Worm (Caenorhabditis elegans) whole organism, L2 larva: ENCODE measurements around the gene Y44A6D.3.

Experiments
- C34F6.9 ChIP-seq: fragments of 150-350 bp; optimal IDR thresholded peaks from 2 replicates; lab custom pipeline; 2014; ENCODE audit warnings: missing biosample characterization, missing genetic modification characterization
- F13H6.1 ChIP-seq: sonication (generic microtip); optimal IDR thresholded peaks from 2 replicates; lab custom pipeline; 2016; ENCODE audit warnings: missing genetic modification characterization, missing compliant biosample characterization
- R02D3.7 ChIP-seq: fragments of 150-350 bp; optimal IDR thresholded peaks from 2 replicates; lab custom pipeline; 2014; ENCODE audit warnings: missing biosample characterization, missing genetic modification characterization
- alr-1 ChIP-seq: fragments of 150-350 bp; optimal IDR thresholded peaks from 2 replicates; lab custom pipeline; 2014; ENCODE audit warnings: missing biosample characterization, missing genetic modification characterization
- aly-2 ChIP-seq: fragments of 150-350 bp; optimal IDR thresholded peaks from 2 replicates; lab custom pipeline; 2014; ENCODE audit warnings: missing biosample characterization, missing genetic modification characterization
- ama-1 ChIP-seq: fragments of 150-350 bp; optimal IDR thresholded peaks from 2 replicates; lab custom pipeline; 2018; ENCODE audit warnings: inconsistent platforms
- blmp-1 ChIP-seq: sonication (generic microtip); optimal IDR thresholded peaks from 2 replicates; lab custom pipeline; 2017; ENCODE audit warnings: missing genetic modification characterization, mild to moderate bottlenecking, missing compliant biosample characterization, antibody characterized with exemption, moderate library complexity; ENCODE audit not compliant: insufficient read depth
- ceh-16 ChIP-seq: fragments of 150-350 bp; optimal IDR thresholded peaks from 2 replicates; lab custom pipeline; 2014; ENCODE audit warnings: missing biosample characterization, missing genetic modification characterization
- ceh-82 ChIP-seq: fragments of 150-350 bp; optimal IDR thresholded peaks from 2 replicates; lab custom pipeline; 2014; ENCODE audit warnings: missing biosample characterization, missing genetic modification characterization
- crh-2 ChIP-seq: sonication (generic microtip); optimal IDR thresholded peaks from 2 replicates; lab custom pipeline; 2017; ENCODE audit warnings: missing biosample characterization, missing genetic modification characterization
- egl-27 ChIP-seq: sonication (generic microtip); optimal IDR thresholded peaks from 3 replicates; lab custom pipeline; 2017; ENCODE audit warnings: missing biosample characterization, missing genetic modification reagents, missing genetic modification characterization
- elt-1 ChIP-seq: fragments of 150-350 bp; optimal IDR thresholded peaks from 2 replicates; lab custom pipeline; 2014; ENCODE audit warnings: missing biosample characterization, missing genetic modification characterization
- elt-3 ChIP-seq: sonication (generic microtip); optimal IDR thresholded peaks from 2 replicates; lab custom pipeline; 2017; ENCODE audit warnings: missing biosample characterization, missing genetic modification characterization
- fos-1 ChIP-seq: fragments of 150-350 bp; optimal IDR thresholded peaks from 2 replicates; lab custom pipeline; 2014; ENCODE audit warnings: missing biosample characterization, missing genetic modification characterization
- gmeb-1 ChIP-seq: fragments of 150-350 bp; optimal IDR thresholded peaks from 2 replicates; lab custom pipeline; 2014; ENCODE audit warnings: missing biosample characterization, missing genetic modification characterization
- lin-11 ChIP-seq: fragments of 150-350 bp; sonication (generic microtip); optimal IDR thresholded peaks from 2 replicates; lab custom pipeline; 2014; ENCODE audit warnings: missing biosample characterization, missing genetic modification characterization, inconsistent platforms, mixed read lengths
- lsy-2 ChIP-seq, 2 experiments: fragments of 150-350 bp in 1 of 2; sonication (generic microtip) in 1 of 2; optimal IDR thresholded peaks; 2 replicates each; lab custom pipeline; 2014 to 2017; ENCODE audit warnings: missing biosample characterization in 2 of 2, missing genetic modification characterization in 2 of 2
- mdl-1 ChIP-seq, 2 experiments: fragments of 150-350 bp in 1 of 2; sonication (generic microtip) in 1 of 2; optimal IDR thresholded peaks; 2 replicates each; lab custom pipeline; 2017; ENCODE audit warnings: missing biosample characterization in 2 of 2, missing genetic modification characterization in 2 of 2
- nhr-12 ChIP-seq: fragments of 150-350 bp; optimal IDR thresholded peaks from 2 replicates; lab custom pipeline; 2014; ENCODE audit warnings: missing biosample characterization, missing genetic modification characterization
- nhr-129 ChIP-seq: fragments of 150-350 bp; optimal IDR thresholded peaks from 2 replicates; lab custom pipeline; 2014; ENCODE audit warnings: missing biosample characterization, missing genetic modification characterization
- nhr-21 ChIP-seq: fragments of 150-350 bp; optimal IDR thresholded peaks from 2 replicates; lab custom pipeline; 2014; ENCODE audit warnings: missing biosample characterization, missing genetic modification characterization
- nhr-25 ChIP-seq: fragments of 150-350 bp; sonication (generic microtip); optimal IDR thresholded peaks from 3 replicates; lab custom pipeline; 2014; ENCODE audit warnings: missing biosample characterization, missing genetic modification characterization
- peb-1 ChIP-seq: fragments of 150-350 bp; optimal IDR thresholded peaks from 2 replicates; lab custom pipeline; 2014; ENCODE audit warnings: missing biosample characterization, missing genetic modification characterization
- sem-4 ChIP-seq: fragments of 150-350 bp; optimal IDR thresholded peaks from 2 replicates; lab custom pipeline; 2014; ENCODE audit warnings: missing biosample characterization, missing genetic modification reagents, missing genetic modification characterization
- sma-9 ChIP-seq, 2 experiments: fragments of 150-350 bp in 1 of 2; sonication (generic microtip) in 1 of 2; optimal IDR thresholded peaks; 2 replicates each; lab custom pipeline; 2014 to 2016; ENCODE audit warnings: missing genetic modification characterization in 2 of 2, mild to moderate bottlenecking in 1 of 2, missing biosample characterization in 1 of 2, missing compliant biosample characterization in 1 of 2, missing genetic modification reagents in 1 of 2, moderate library complexity in 1 of 2
- snpc-4 ChIP-seq: fragments of 150-350 bp; optimal IDR thresholded peaks from 2 replicates; lab custom pipeline; 2014; ENCODE audit warnings: missing biosample characterization, missing genetic modification characterization
- unc-55 ChIP-seq: fragments of 150-350 bp; sonication (generic microtip); optimal IDR thresholded peaks from 3 replicates; lab custom pipeline; 2014; ENCODE audit warnings: missing biosample characterization, missing genetic modification reagents, missing genetic modification characterization
- zag-1 ChIP-seq: fragments of 150-350 bp; optimal IDR thresholded peaks from 2 replicates; lab custom pipeline; 2014; ENCODE audit warnings: missing biosample characterization, missing genetic modification characterization
- ztf-1 ChIP-seq: fragments of 200-800 bp; sonication (Bioruptor generic); conservative IDR thresholded peaks from 2 replicates; pipeline ENCODE4 v1.3.6; 2022; ENCODE audit warnings: missing genetic modification characterization, missing compliant biosample characterization
- ztf-11 ChIP-seq: sonication (generic microtip); optimal IDR thresholded peaks from 2 replicates; lab custom pipeline; 2017; ENCODE audit warnings: missing biosample characterization, missing genetic modification characterization

Y44A6D.3 gene

DNA sequence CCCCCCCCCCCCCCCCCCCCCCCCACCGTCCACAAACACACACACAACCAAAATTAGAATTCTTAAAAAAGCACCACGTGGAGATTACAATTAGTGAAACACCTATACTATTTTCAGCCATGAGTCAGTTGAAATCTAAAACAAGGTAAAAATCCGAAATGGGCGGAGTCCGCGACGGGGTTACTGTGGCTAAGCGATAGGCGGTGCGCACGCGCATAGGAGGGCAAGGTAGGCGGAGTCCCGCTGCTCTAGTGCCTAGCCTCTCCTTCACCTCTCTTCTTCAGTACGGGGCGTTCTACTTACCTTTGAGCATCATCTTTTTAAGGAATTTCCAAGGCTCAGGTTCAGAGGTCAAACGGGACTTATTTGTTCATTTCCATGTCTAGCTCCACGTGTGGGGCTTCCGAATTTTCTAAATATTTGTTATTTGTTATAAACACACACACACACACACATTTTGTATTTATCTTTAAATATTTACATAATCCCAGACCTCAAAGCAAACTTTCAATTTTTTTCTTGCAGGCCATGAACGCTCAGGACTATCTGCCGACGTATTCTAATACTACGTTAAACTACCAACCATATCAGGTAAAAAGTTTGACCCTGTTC is 35.7 kb downstream of the Y44A6D.3 start:
- TF ChIP-seq F13H6.1 (tag; lab: Kevin White, UChicago) (peak; percentile 67), zag-1 (tag; lab: Kevin White, UChicago) (no peak)

DNA sequence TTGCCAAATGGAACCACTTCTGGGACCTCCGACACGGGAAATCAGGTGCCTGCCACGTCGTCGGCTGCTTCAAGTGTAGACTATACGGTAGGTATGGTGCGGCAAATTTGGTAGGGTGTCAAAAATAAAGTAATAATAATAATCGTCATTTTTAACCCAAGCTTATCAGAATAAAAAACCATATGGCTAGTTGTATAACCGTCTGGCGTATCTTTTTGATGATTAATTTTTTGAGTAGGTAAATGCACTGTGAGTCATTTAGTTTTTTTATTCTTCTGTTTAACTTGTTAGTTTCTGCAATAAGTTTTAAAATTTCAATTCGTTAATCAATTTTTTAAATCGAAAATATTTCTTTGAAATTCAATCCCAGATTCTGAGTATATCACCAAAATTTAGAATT is 36.7 kb downstream of the Y44A6D.3 start:
- TF ChIP-seq snpc-4 (tag; lab: Kevin White, UChicago) (no peak), fos-1 (peak; percentile 57), lin-11 (tag; lab: Kevin White, UChicago) (no peak)

DNA sequence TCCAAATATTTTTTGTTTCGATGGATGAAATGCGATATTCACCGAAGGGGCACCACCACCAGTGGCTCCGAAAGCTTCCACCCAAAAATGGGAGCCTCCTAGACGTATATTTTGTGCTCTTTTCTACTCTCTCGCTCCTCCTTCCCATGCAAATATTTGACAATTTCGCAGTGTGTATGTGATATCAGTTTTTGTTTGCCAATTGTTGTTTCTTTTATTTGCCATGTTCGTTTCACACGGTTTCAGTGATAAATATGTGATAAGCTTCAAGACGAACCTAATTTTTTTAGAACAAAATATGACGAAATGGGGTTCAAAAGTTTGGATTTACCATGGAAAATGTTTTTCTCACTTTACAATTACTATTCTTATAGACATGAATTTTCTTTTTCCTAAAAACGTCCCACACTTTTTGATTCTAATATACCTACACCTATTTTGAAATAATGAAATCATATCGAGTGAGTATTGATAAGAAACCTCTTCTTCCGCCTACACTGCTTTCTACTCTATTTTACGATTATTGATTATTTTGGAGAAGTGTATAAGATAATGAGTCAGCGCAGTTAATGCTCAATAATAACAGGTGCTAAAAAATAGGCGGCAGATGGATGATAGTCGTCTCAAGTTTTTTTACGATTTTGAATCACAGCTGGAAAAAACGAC is 38.2 kb downstream of the Y44A6D.3 start:
- TF ChIP-seq F13H6.1 (tag; lab: Kevin White, UChicago): peak; percentile 5
- peak; percentile 62 for TF ChIP-seq fos-1
- TF ChIP-seq C34F6.9 (tag; lab: Kevin White, UChicago): no peak
- TF ChIP-seq, all 48 proteins: peak for 2

DNA sequence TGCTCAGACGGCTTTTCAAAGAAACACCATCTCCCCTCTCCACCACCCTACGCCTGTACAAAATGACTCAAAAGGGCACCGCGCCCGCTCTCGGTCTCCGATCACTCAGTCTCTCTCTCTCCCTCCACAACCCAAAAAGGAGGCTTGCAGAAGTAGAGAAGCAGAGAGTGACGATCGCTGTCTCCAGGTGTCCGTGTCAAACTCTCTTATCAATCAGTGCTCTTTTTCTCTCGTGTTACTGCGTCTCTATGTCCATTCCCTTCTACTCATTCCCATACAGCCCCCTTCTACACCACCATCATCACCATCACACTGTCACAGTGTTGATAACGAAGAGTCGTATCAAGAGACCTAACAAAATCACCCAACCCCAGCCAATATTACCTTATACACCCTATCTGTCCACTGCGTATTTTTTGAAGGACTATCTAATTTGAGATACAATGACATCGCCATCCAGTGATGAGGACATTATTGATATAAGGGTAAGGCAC is 39.6 kb downstream of the Y44A6D.3 start, which contains the start of gene pha-4:
TSS of gene pha-4 (plus strand) at position 444 of the 494 bp plus-strand sequence.
- TF ChIP-seq mdl-1 (tag; optimal IDR thresholded peaks at IDR 0.05; lab: Kevin White, UChicago) (no peak), F13H6.1 (tag; lab: Kevin White, UChicago) (peak; percentile 2), ztf-11 (tag; lab: Kevin White, UChicago) (no peak), elt-3 (no peak), nhr-12 (tag; lab: Kevin White, UChicago) (no peak), blmp-1 (tag; lab: Kevin White, UChicago) (no peak), peb-1 (no peak), nhr-25 (no peak), gmeb-1 (tag; lab: Kevin White, UChicago) (peak; percentile 14), crh-2 (tag; lab: Kevin White, UChicago) (peak; percentile 44), fos-1 (peak; percentile 97), sem-4 (tag; lab: Kevin White, UChicago) (no peak), ztf-1 (GFP tag; lab: Robert Waterston, UW) (no peak), nhr-21 (tag; lab: Kevin White, UChicago) (no peak), sma-9 (GFP tag; optimal IDR thresholded peaks at IDR 0.05; lab: Kevin White, UChicago) (peak; percentile 26), sma-9 (tag; optimal IDR thresholded peaks at IDR 0.05; lab: Kevin White, UChicago) (no peak), egl-27 (no peak), ceh-16 (tag; lab: Kevin White, UChicago) (no peak), nhr-129 (tag; lab: Kevin White, UChicago) (peak; percentile 22), aly-2 (no peak), zag-1 (tag; lab: Kevin White, UChicago) (no peak), lin-11 (tag; lab: Kevin White, UChicago) (no peak)

DNA sequence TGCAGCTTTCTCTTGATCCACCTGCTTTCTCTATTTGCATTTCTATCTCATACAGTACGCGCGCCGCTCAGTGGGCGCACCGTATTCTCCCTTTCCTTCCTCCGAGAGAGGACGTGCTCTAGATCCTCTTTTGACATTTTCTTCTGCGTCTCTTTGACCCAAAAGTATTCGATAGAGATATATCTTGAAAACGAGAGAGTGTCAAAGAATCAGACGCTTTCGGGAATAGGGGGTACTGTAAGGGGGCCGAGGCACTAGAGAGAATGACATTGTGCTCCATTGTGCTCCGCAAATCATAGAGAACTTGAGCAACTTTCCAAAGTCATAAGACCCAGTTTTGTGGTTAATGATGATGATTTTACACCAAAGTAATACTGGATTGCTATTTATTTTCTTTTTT is 43.1 kb downstream of the Y44A6D.3 start:
- TF ChIP-seq lsy-2 (tag; optimal IDR thresholded peaks at IDR 0.05; lab: Kevin White, UChicago): peak in 1 of 2 experiments; percentile 0
- TF ChIP-seq sma-9 (GFP tag; optimal IDR thresholded peaks at IDR 0.05; lab: Kevin White, UChicago): peak; percentile 15
- no peak for TF ChIP-seq sma-9 (tag; optimal IDR thresholded peaks at IDR 0.05; lab: Kevin White, UChicago)
- no peak for TF ChIP-seq ama-1 (lab: Kevin White, UChicago)
- TF ChIP-seq unc-55: no peak
- TF ChIP-seq nhr-129 (tag; lab: Kevin White, UChicago): peak; percentile 49
- TF ChIP-seq alr-1 (tag; lab: Kevin White, UChicago): no peak
- no peak for TF ChIP-seq ceh-82 (tag; lab: Kevin White, UChicago)
- no peak for TF ChIP-seq elt-1 (tag; lab: Kevin White, UChicago)
- no peak for TF ChIP-seq elt-3
- no peak for TF ChIP-seq R02D3.7 (tag; lab: Kevin White, UChicago)
- TF ChIP-seq snpc-4 (tag; lab: Kevin White, UChicago): no peak
- TF ChIP-seq lin-11 (tag; lab: Kevin White, UChicago): no peak
- TF ChIP-seq F13H6.1 (tag; lab: Kevin White, UChicago): peak; percentile 52
- TF ChIP-seq fos-1: no peak
